Fruit fly (Drosophila melanogaster) whole organism, prepupa: Measurements from ENCODE around the gene WASp.

Experiments
- Blimp-1 ChIP-seq: fragments of 200-800 bp; sonication (Bioruptor generic); optimal IDR thresholded peaks from 3 replicates; lab custom pipeline; 2017; ENCODE audit warnings: missing biosample characterization, missing genetic modification characterization, mild to moderate bottlenecking, moderate library complexity, missing genetic modification reagents
- CG10631 ChIP-seq: fragments of 200-800 bp; sonication (Bioruptor generic); optimal IDR thresholded peaks from 2 replicates; lab custom pipeline; 2016; ENCODE audit warnings: missing biosample characterization, missing genetic modification characterization
- CG10669 ChIP-seq: fragments of 200-800 bp; sonication (Bioruptor generic); optimal IDR thresholded peaks from 3 replicates; lab custom pipeline; 2018; ENCODE audit warnings: missing biosample characterization, mild to moderate bottlenecking, missing genetic modification characterization, moderate library complexity
- CG11294 ChIP-seq: fragments of 200-800 bp; sonication (Bioruptor generic); IDR thresholded peaks from 2 replicates; pipeline ENCODE4 v1.3.6; 2022; ENCODE audit warnings: missing biosample characterization, missing genetic modification characterization
- CG11762 ChIP-seq: fragments of 200-800 bp; sonication (Bioruptor generic); optimal IDR thresholded peaks from 3 replicates; lab custom pipeline; 2016; ENCODE audit warnings: missing biosample characterization, missing genetic modification characterization; ENCODE audit not compliant: insufficient read depth
- CG11902 ChIP-seq: fragments of 200-800 bp; sonication (Bioruptor generic); optimal IDR thresholded peaks from 3 replicates; lab custom pipeline; 2016; ENCODE audit warnings: missing biosample characterization, missing genetic modification characterization
- CG15336 ChIP-seq: fragments of 200-800 bp; sonication (Bioruptor generic); IDR thresholded peaks from 2 replicates; pipeline ENCODE4 v1.3.6; 2022; ENCODE audit warnings: missing biosample characterization, missing genetic modification characterization
- CG1621 ChIP-seq: fragments of 200-800 bp; sonication (Bioruptor generic); optimal IDR thresholded peaks from 3 replicates; lab custom pipeline; 2018; ENCODE audit warnings: missing biosample characterization, mild to moderate bottlenecking, missing genetic modification characterization
- CG16779 ChIP-seq: fragments of 200-800 bp; sonication (Bioruptor generic); optimal IDR thresholded peaks from 3 replicates; lab custom pipeline; 2017; ENCODE audit warnings: missing biosample characterization, mild to moderate bottlenecking, missing genetic modification characterization
- CG3032 ChIP-seq: fragments of 200-800 bp; optimal IDR thresholded peaks from 2 replicates; lab custom pipeline; 2019; ENCODE audit warnings: missing biosample characterization, mild to moderate bottlenecking, missing genetic modification characterization, moderate library complexity
- CG31627 ChIP-seq: fragments of 200-800 bp; sonication (Bioruptor generic); optimal IDR thresholded peaks from 3 replicates; lab custom pipeline; 2016; ENCODE audit warnings: missing biosample characterization, missing genetic modification characterization
- CG32006 ChIP-seq: fragments of 200-800 bp; sonication (Bioruptor generic); optimal IDR thresholded peaks from 3 replicates; lab custom pipeline; 2017; ENCODE audit warnings: missing biosample characterization, mild to moderate bottlenecking, missing genetic modification characterization
- CG34406 ChIP-seq: fragments of 200-800 bp; sonication (Bioruptor generic); optimal IDR thresholded peaks from 3 replicates; lab custom pipeline; 2016; ENCODE audit warnings: missing biosample characterization, missing genetic modification characterization
- CG3919 ChIP-seq: fragments of 200-800 bp; sonication (Bioruptor generic); optimal IDR thresholded peaks from 3 replicates; lab custom pipeline; 2016; ENCODE audit warnings: missing biosample characterization, missing genetic modification characterization
- CG6163 ChIP-seq: fragments of 200-800 bp; sonication (Bioruptor generic); IDR thresholded peaks from 3 replicates; pipeline ENCODE4 v1.3.6; 2022; ENCODE audit warnings: missing biosample characterization, missing genetic modification characterization
- CG6276 ChIP-seq: fragments of 200-800 bp; sonication (Bioruptor generic); optimal IDR thresholded peaks from 2 replicates; lab custom pipeline; 2017; ENCODE audit warnings: missing biosample characterization, mild to moderate bottlenecking, missing genetic modification characterization
- CG6792 ChIP-seq: fragments of 200-800 bp; sonication (Bioruptor generic); optimal IDR thresholded peaks from 3 replicates; lab custom pipeline; 2016; ENCODE audit warnings: missing biosample characterization, missing genetic modification characterization
- CG6808 ChIP-seq: fragments of 200-800 bp; sonication (Bioruptor generic); optimal IDR thresholded peaks from 3 replicates; lab custom pipeline; 2017; ENCODE audit warnings: missing biosample characterization, missing genetic modification characterization, mild to moderate bottlenecking, moderate library complexity, missing genetic modification reagents
- CG6854 ChIP-seq: fragments of 200-800 bp; sonication (Bioruptor generic); optimal IDR thresholded peaks from 2 replicates; lab custom pipeline; 2017; ENCODE audit warnings: missing biosample characterization, mild to moderate bottlenecking, missing genetic modification characterization
- CG7368 ChIP-seq: fragments of 200-800 bp; sonication (Bioruptor generic); optimal IDR thresholded peaks from 3 replicates; lab custom pipeline; 2016; ENCODE audit warnings: missing biosample characterization, missing genetic modification characterization
- CG9139 ChIP-seq: fragments of 200-800 bp; sonication (Bioruptor generic); optimal IDR thresholded peaks from 3 replicates; lab custom pipeline; 2017; ENCODE audit warnings: missing biosample characterization, mild to moderate bottlenecking, missing genetic modification characterization
- Eip75B ChIP-seq: fragments of 200-800 bp; sonication (Bioruptor generic); optimal IDR thresholded peaks from 3 replicates; lab custom pipeline; 2016; ENCODE audit warnings: missing biosample characterization, missing genetic modification characterization
- Eip93F ChIP-seq: fragments of 200-800 bp; sonication (Bioruptor generic); optimal IDR thresholded peaks from 2 replicates; lab custom pipeline; 2016; ENCODE audit warnings: missing biosample characterization, mild to moderate bottlenecking, missing genetic modification characterization
- Ets21C ChIP-seq: fragments of 200-800 bp; sonication (Bioruptor generic); optimal IDR thresholded peaks from 3 replicates; lab custom pipeline; 2016; ENCODE audit warnings: missing biosample characterization, missing genetic modification characterization
- Gug ChIP-seq: fragments of 200-800 bp; sonication (Bioruptor generic); IDR thresholded peaks from 2 replicates; pipeline ENCODE4 v1.3.6; 2022; ENCODE audit warnings: missing biosample characterization, missing genetic modification characterization
- Hr38 ChIP-seq: sonication (Bioruptor generic); optimal IDR thresholded peaks from 2 replicates; lab custom pipeline; 2016; ENCODE audit warnings: missing biosample characterization, missing genetic modification characterization
- Hr39 ChIP-seq: fragments of 200-800 bp; sonication (Bioruptor generic); optimal IDR thresholded peaks from 2 replicates; lab custom pipeline; 2016; ENCODE audit warnings: missing biosample characterization, missing genetic modification characterization
- Hr4 ChIP-seq: fragments of 200-800 bp; sonication (Bioruptor generic); optimal IDR thresholded peaks from 3 replicates; lab custom pipeline; 2016; ENCODE audit warnings: missing biosample characterization, missing genetic modification characterization
- Lpt ChIP-seq: fragments of 200-800 bp; sonication (Bioruptor generic); optimal IDR thresholded peaks from 3 replicates; lab custom pipeline; 2016; ENCODE audit warnings: missing biosample characterization, missing genetic modification characterization
- Met ChIP-seq: fragments of 200-800 bp; sonication (Bioruptor generic); optimal IDR thresholded peaks from 3 replicates; lab custom pipeline; 2016; ENCODE audit warnings: missing biosample characterization, missing genetic modification characterization
- OdsH ChIP-seq: fragments of 200-800 bp; sonication (Bioruptor generic); optimal IDR thresholded peaks from 3 replicates; lab custom pipeline; 2016; ENCODE audit warnings: missing biosample characterization, missing genetic modification characterization
- Smox ChIP-seq: fragments of 200-800 bp; sonication (Bioruptor generic); optimal IDR thresholded peaks from 3 replicates; lab custom pipeline; 2016; ENCODE audit warnings: missing biosample characterization, missing genetic modification characterization
- Sox102F ChIP-seq: fragments of 200-800 bp; sonication (Bioruptor generic); optimal IDR thresholded peaks from 2 replicates; lab custom pipeline; 2016; ENCODE audit warnings: missing biosample characterization, mild to moderate bottlenecking, missing genetic modification characterization
- Sox15 ChIP-seq: fragments of 200-800 bp; sonication (Bioruptor generic); optimal IDR thresholded peaks from 3 replicates; lab custom pipeline; 2016; ENCODE audit warnings: missing biosample characterization, missing genetic modification characterization
- achi ChIP-seq: fragments of 200-800 bp; sonication (Bioruptor generic); optimal IDR thresholded peaks from 3 replicates; lab custom pipeline; 2016; ENCODE audit warnings: missing biosample characterization, missing genetic modification characterization
- acj6 ChIP-seq: fragments of 200-800 bp; sonication (Bioruptor generic); optimal IDR thresholded peaks from 3 replicates; lab custom pipeline; 2016; ENCODE audit warnings: missing biosample characterization, missing genetic modification characterization
- cyc ChIP-seq: fragments of 200-800 bp; sonication (Bioruptor generic); optimal IDR thresholded peaks from 3 replicates; lab custom pipeline; 2016; ENCODE audit warnings: missing biosample characterization, missing genetic modification characterization
- fd59A ChIP-seq: fragments of 200-800 bp; sonication (Bioruptor generic); optimal IDR thresholded peaks from 2 replicates; lab custom pipeline; 2017; ENCODE audit warnings: missing biosample characterization, mild to moderate bottlenecking, missing genetic modification characterization, missing genetic modification reagents
- fd85E ChIP-seq: fragments of 200-800 bp; sonication (Bioruptor generic); optimal IDR thresholded peaks from 3 replicates; lab custom pipeline; 2016; ENCODE audit warnings: missing biosample characterization, missing genetic modification characterization
- fkh ChIP-seq: fragments of 200-800 bp; sonication (Bioruptor generic); optimal IDR thresholded peaks from 3 replicates; lab custom pipeline; 2017; ENCODE audit warnings: missing biosample characterization, mild to moderate bottlenecking, missing genetic modification characterization, moderate library complexity
- net ChIP-seq: fragments of 200-800 bp; sonication (Bioruptor generic); optimal IDR thresholded peaks from 3 replicates; lab custom pipeline; 2016; ENCODE audit warnings: missing biosample characterization, missing genetic modification characterization
- pdm3 ChIP-seq: fragments of 200-800 bp; sonication (Bioruptor generic); optimal IDR thresholded peaks from 3 replicates; lab custom pipeline; 2016; ENCODE audit warnings: missing biosample characterization, missing genetic modification characterization
- spab ChIP-seq: fragments of 200-800 bp; sonication (Bioruptor generic); optimal IDR thresholded peaks from 2 replicates; lab custom pipeline; 2017; ENCODE audit warnings: missing biosample characterization, mild to moderate bottlenecking, missing genetic modification characterization, missing genetic modification reagents
- ss ChIP-seq, 2 experiments: fragments of 200-800 bp; sonication (Bioruptor generic); optimal IDR thresholded peaks; 2 replicates in 1 of 2; 3 replicates in 1 of 2; lab custom pipeline; 2017 to 2018; ENCODE audit warnings: mild to moderate bottlenecking in 2 of 2, missing biosample characterization in 2 of 2, missing genetic modification characterization in 2 of 2, moderate library complexity in 1 of 2
- svp ChIP-seq: fragments of 200-800 bp; sonication (Bioruptor generic); peaks from one replicate; lab custom pipeline; 2016; ENCODE audit warnings: missing biosample characterization, missing genetic modification characterization
- topi ChIP-seq: fragments of 200-800 bp; sonication (Bioruptor generic); optimal IDR thresholded peaks from 3 replicates; lab custom pipeline; 2016; ENCODE audit warnings: missing biosample characterization, missing genetic modification characterization
- vri ChIP-seq: fragments of 200-800 bp; sonication (Bioruptor generic); optimal IDR thresholded peaks from 3 replicates; lab custom pipeline; 2016; ENCODE audit warnings: missing biosample characterization, mild to moderate bottlenecking, missing genetic modification characterization

The WASp gene

DNA sequence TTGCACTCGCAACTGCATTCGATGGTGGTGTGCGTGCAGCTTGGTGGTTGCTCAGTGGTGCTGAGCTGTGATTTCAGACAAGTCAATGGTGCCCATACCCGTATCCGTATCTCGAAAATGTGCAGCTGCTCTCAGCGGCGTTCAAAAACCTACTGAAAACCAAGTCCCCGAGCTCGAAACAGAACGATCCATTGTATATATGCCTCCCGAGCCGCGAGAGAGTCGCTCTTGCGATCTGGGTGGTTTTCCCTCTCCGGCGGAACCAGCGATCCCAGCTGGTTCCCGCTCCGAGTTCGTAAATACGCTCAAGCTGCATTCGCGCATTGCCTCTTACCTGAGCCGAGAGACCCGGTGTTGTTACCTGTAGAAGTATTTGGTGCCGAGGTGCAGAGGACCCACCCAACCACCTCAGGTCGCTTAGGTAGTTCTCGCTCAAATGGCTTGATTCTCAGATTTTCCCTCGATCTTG lies 27.3 kb upstream of the WASp start, which contains the start of gene Inx3 (continued):
- no peak for TF ChIP-seq CG6792 (GFP tag; lab: Kevin White, UChicago)
- TF ChIP-seq pdm3 (GFP tag; lab: Kevin White, UChicago), result no peak
- no peak for TF ChIP-seq OdsH
- TF ChIP-seq CG1621 (tag; lab: Kevin White, UChicago), result peak; percentile 74
- TF ChIP-seq CG6808 (GFP tag; lab: Kevin White, UChicago), result peak; percentile 97
- TF ChIP-seq CG6163 (GFP tag; lab: Robert Waterston, UW), result peak; percentile 60; the same call in 2 of the 3 replicates
- TF ChIP-seq CG6276 (GFP tag; lab: Kevin White, UChicago), result no peak
- peak; percentile 44; the same call in 1 of the 2 replicates for TF ChIP-seq CG15336 (GFP tag; lab: Robert Waterston, UW)
- peak in 1 of 2 experiments; percentile 47 for TF ChIP-seq ss (GFP tag; optimal IDR thresholded peaks at IDR 0.05; lab: Kevin White, UChicago)
- TF ChIP-seq CG10669, result no peak
- no peak for TF ChIP-seq acj6 (GFP tag; lab: Kevin White, UChicago)
- TF ChIP-seq vri (GFP tag; lab: Kevin White, UChicago), result no peak
- TF ChIP-seq svp, result peak; percentile 80
- peak; percentile 29 for TF ChIP-seq Met
- no peak for TF ChIP-seq CG34406 (GFP tag; lab: Kevin White, UChicago)
- peak; percentile 30 for TF ChIP-seq CG3919 (GFP tag; lab: Kevin White, UChicago)
- TF ChIP-seq CG7368 (GFP tag; lab: Kevin White, UChicago), result no peak

DNA sequence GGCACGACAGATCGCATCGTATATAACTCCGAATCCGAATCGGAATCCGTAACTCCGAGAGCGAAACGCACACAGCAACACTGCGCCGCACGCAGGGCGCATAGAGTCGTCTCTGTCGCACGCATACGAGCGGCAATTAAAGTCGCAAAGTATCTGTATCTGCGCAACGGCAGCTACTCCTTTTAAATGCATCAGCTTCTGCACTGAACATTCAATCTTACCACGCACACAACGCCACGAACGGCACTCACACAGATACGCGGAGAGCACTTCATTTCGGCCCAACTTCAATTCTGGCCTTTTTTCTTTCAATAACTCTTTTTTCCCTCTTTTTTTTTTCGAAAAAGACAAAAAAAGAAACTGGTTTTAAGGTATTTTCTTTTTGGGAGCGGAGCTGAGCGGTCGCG lies 26.4 kb upstream of the WASp start:
- TF ChIP-seq fkh (GFP tag; lab: Kevin White, UChicago) (no peak), CG3919 (GFP tag; lab: Kevin White, UChicago) (peak; percentile 72), CG31627 (no peak), fd85E (GFP tag; lab: Kevin White, UChicago) (peak; percentile 21), Blimp-1 (peak; percentile 30), pdm3 (GFP tag; lab: Kevin White, UChicago) (peak; percentile 59), net (peak; percentile 84), CG3032 (peak; percentile 72), CG6854 (peak; percentile 83), Lpt (peak; percentile 78), CG32006 (GFP tag; lab: Kevin White, UChicago) (peak; percentile 63), Smox (GFP tag; lab: Kevin White, UChicago) (peak; percentile 9), Met (peak; percentile 41), CG6163 (GFP tag; lab: Robert Waterston, UW) (peak; percentile 92), svp (no peak), topi (GFP tag; lab: Kevin White, UChicago) (peak; percentile 29), cyc (GFP tag; lab: Kevin White, UChicago) (no peak), Eip75B (GFP tag; lab: Kevin White, UChicago) (peak; percentile 75), CG10631 (GFP tag; lab: Kevin White, UChicago) (peak; percentile 40), fd59A (GFP tag; lab: Kevin White, UChicago) (peak; percentile 69), CG34406 (GFP tag; lab: Kevin White, UChicago) (peak; percentile 66), CG9139 (GFP tag; lab: Kevin White, UChicago) (peak; percentile 97), Hr39 (GFP tag; lab: Kevin White, UChicago) (no peak), CG11902 (GFP tag; lab: Kevin White, UChicago) (no peak), Hr4 (no peak), CG6808 (GFP tag; lab: Kevin White, UChicago) (peak; percentile 92), Hr38 (no peak), CG11762 (GFP tag; lab: Kevin White, UChicago) (peak; percentile 57), Gug (GFP tag; lab: Robert Waterston, UW) (no peak; the same call in 1 of the 2 replicates), CG6276 (GFP tag; lab: Kevin White, UChicago) (peak; percentile 86), ss (GFP tag; optimal IDR thresholded peaks at IDR 0.05; lab: Kevin White, UChicago) (peak; percentile 98 to 99), CG15336 (GFP tag; lab: Robert Waterston, UW) (peak; percentile 55; the same call in 1 of the 2 replicates), CG10669 (peak; percentile 83), CG16779 (tag; lab: Kevin White, UChicago) (peak; percentile 88), Sox102F (GFP tag; lab: Kevin White, UChicago) (peak; percentile 64), Eip93F (GFP tag; lab: Kevin White, UChicago) (peak; percentile 38), Sox15 (GFP tag; lab: Kevin White, UChicago) (no peak), CG1621 (tag; lab: Kevin White, UChicago) (peak; percentile 88), OdsH (peak; percentile 30), spab (GFP tag; lab: Kevin White, UChicago) (peak; percentile 94), achi (GFP tag; lab: Kevin White, UChicago) (peak; percentile 59), CG7368 (GFP tag; lab: Kevin White, UChicago) (peak; percentile 52), Ets21C (GFP tag; lab: Kevin White, UChicago) (no peak), CG11294 (no peak)
